Fruit fly (Drosophila melanogaster): ENCODE data around the gene CG15210.

- TF ChIP-seq CG5204 (GFP tag; optimal IDR thresholded peaks at IDR 0.05) (no peak), CG33017 (tag; optimal IDR thresholded peaks at IDR 0.05) (no peak), tj (GFP tag; optimal IDR thresholded peaks at IDR 0.05) (no peak), CG12768 (GFP tag; optimal IDR thresholded peaks at IDR 0.05) (no peak), Clk (GFP tag; optimal IDR thresholded peaks at IDR 0.05) (no peak), cnc (optimal IDR thresholded peaks at IDR 0.05) (no peak), ovo (GFP tag; optimal IDR thresholded peaks at IDR 0.05) (peak; percentile 4)
Observed at dm6 chrX:10840892-10841564, 2.0 kb downstream of the CG15210 start.
